Worm (Caenorhabditis elegans): Measurements from ENCODE around the gene B0457.2.

The B0457.2 gene

DNA sequence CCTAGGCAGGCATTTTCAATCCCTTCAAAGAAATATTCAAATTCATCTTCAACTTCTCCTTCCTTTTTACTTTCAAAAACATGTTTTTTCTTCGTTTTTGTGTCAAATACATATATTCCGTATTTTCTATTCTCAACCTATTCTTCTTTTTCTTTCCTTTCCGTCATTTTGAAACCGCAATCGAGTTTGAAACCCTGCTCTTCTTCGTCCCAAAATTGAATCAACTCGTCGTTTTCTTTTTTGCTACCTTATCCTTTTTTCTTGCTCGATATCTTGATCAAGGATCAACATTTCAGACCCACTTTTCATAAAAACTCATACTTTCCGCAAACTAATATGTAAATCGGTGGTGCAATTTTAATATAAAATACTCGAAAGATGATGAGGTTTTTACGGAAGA, 18.8 kb upstream of the B0457.2 start:
- TF ChIP-seq zag-1 (tag; optimal IDR thresholded peaks at IDR 0.05) (no peak), fkh-10 (GFP tag; optimal IDR thresholded peaks at IDR 0.05) (peak; percentile 18)

DNA sequence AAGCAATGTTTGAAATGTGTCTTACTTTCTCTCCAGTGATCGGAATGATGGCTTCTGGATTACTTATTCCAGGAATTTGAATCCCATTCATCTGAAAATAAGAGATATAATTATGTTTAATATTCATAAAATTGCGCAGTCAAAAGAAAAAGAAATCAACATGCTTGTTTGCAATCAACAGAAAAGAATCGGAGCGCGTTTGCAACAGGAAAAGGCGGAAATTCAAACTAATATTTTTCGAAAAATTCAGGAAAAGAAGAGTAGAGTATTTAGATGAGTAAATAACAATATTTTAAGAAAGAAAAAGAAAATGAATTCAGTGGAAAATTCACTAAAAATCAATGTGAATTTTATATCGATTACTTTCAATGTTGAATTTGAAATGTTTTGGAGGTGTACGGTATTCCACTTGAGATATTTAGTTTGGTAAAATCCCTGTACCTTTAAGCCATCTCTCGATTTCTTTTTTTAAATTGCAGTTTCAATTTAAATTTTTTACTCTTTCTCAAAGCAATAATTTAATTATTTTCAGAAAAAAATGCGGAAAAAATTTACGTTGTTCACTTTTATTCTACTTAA, 14.1 kb upstream of the B0457.2 start, which contains the start of the genes set-17 and T21B10.4:
set-17 (minus strand) TSS at position 127 of the 579 bp plus-strand sequence.
T21B10.4 (plus strand) TSS at position 533 of the 579 bp plus-strand sequence.
- no peak for TF ChIP-seq zip-11 (GFP tag; IDR thresholded peaks at IDR 0.05)
- TF ChIP-seq lir-3 (tag; optimal IDR thresholded peaks at IDR 0.05): no peak
- TF ChIP-seq lin-38 (GFP tag; IDR thresholded peaks at IDR 0.05): peak; percentile 58
- TF ChIP-seq set-16 (GFP tag; IDR thresholded peaks at IDR 0.05): no peak
- TF ChIP-seq ceh-28 (tag; optimal IDR thresholded peaks at IDR 0.05): no peak
- no peak for TF ChIP-seq ceh-62 (tag; optimal IDR thresholded peaks at IDR 0.05)
- no peak for TF ChIP-seq ZK546.5 (tag; optimal IDR thresholded peaks at IDR 0.05)
- TF ChIP-seq attf-4 (tag; optimal IDR thresholded peaks at IDR 0.05): no peak
- no peak for TF ChIP-seq daf-16 (GFP tag; optimal IDR thresholded peaks at IDR 0.05)
- TF ChIP-seq daf-16 (tag; optimal IDR thresholded peaks at IDR 0.05): peak; percentile 71
- no peak for TF ChIP-seq dmd-9 (GFP tag; IDR thresholded peaks at IDR 0.05)
- TF ChIP-seq madf-5 (GFP tag; IDR thresholded peaks at IDR 0.05): no peak
- TF ChIP-seq nhr-6 (tag; optimal IDR thresholded peaks at IDR 0.05): peak; percentile 18
- no peak for TF ChIP-seq lin-29 (GFP tag; IDR thresholded peaks at IDR 0.05)
- no peak for TF ChIP-seq daf-8 (GFP tag; IDR thresholded peaks at IDR 0.05)
- TF ChIP-seq lsy-2 (tag; optimal IDR thresholded peaks at IDR 0.05): peak in 1 of 2 experiments; percentile 39
- TF ChIP-seq unc-39 (tag; optimal IDR thresholded peaks at IDR 0.05): no peak
- TF ChIP-seq hif-1 (tag; optimal IDR thresholded peaks at IDR 0.05): no peak
- TF ChIP-seq spr-1 (tag; optimal IDR thresholded peaks at IDR 0.05): no peak
- no peak for TF ChIP-seq lin-15B (tag; optimal IDR thresholded peaks at IDR 0.05)
- no peak for TF ChIP-seq F10B5.3 (tag; optimal IDR thresholded peaks at IDR 0.05)
- peak; percentile 79 for TF ChIP-seq dpl-1 (GFP tag; optimal IDR thresholded peaks at IDR 0.05)
- TF ChIP-seq snpc-4 (tag; optimal IDR thresholded peaks at IDR 0.05): no peak

DNA sequence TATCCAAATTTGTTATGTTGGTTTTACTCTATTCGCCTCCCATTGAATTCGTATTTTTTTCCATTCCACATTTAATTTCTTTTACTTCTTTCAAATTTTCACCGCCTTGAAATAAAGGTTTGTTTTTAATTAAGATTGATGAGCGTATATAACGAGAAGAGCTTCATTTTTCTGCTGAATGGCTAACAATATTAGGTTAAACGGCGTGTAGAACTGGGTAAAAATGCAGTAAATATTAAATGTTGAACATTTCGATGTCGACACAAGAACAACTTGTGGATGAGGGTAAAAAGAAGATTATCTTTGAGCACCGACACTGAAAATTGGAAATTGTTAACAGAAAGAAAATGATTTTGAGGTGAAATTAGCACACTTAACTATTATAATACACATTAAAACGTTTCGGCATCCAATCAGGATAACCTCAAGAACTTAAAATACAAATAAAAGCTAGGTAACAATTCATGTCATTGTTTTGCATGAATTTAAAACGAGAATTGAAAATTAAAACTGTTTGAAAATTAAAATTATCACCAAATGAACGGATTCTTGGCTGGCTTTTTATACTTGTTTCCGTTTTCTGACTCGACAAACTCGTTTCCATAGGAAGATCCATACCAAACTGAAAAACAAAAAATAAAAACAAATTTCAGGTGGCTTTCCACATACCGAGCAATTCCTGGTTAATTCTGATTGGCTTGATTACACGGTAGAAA, 12.7 kb upstream of the B0457.2 start:
- TF ChIP-seq arid-1 (GFP tag; conservative IDR thresholded peaks at IDR 0.05) (0 out of 2 replicates have a peak, but pooled peaks have one; percentile 30), aha-1 (tag) (peak; percentile 91), dpl-1 (GFP tag; optimal IDR thresholded peaks at IDR 0.05) (no peak), unc-62 (GFP tag; optimal IDR thresholded peaks at IDR 0.05 in 1 of 2) (peak in 1 of 2 experiments; percentile 14), unc-62 (tag; optimal IDR thresholded peaks at IDR 0.05) (no peak), nhr-41 (GFP tag; IDR thresholded peaks at IDR 0.05) (no peak), Y48G9A.11 (GFP tag; IDR thresholded peaks at IDR 0.05) (peak; percentile 15; the same call in 1 of the 2 replicates), lin-38 (GFP tag; IDR thresholded peaks at IDR 0.05) (peak; percentile 30), T20F7.1 (GFP tag; optimal IDR thresholded peaks at IDR 0.05) (peak; percentile 15), snpc-1.2 (GFP tag; IDR thresholded peaks at IDR 0.05) (peak; percentile 18; the same call in 1 of the 2 replicates)

DNA sequence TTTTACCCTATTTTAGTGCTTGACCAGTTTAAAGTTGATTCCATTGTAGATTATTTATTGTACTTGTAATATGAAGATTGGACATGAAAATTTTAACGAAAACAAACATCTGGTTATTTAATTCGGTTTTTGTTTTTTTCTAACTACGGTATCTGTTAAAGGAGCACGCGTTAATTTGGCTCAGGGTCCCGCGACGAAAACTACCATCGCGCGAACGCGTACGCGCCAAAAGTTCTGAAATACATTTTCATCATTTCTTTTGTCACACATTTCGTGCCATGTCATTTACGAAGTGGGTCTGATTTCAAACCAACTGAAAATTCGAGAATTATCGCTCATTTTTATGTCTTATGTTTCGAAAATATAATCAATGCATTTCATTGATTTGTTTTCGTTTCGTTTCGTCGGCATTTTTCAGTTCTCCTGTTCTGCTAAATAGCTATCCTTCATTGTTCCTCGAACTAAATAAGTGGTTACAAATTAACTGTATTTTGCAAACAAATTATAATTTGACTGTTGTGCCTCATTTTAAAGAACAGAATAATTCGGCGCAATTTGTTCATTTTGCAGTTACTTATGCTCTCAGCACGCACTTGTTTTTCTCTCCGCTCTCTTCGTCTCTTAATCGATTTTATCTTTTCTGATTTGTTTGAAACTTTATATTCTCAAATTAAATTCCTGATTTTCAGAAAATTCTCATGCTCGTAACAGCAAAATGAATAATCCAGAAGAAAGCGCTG, 7.5 kb upstream of the B0457.2 start, which contains the start of gene T21B10.3:
T21B10.3 (plus strand) TSS at position 690 of the 740 bp plus-strand sequence.
- TF ChIP-seq rbr-2 (tag; optimal IDR thresholded peaks at IDR 0.05) (no peak), zip-2 (tag; optimal IDR thresholded peaks at IDR 0.05) (no peak), dmd-8 (GFP tag; IDR thresholded peaks at IDR 0.05) (peak; percentile 58; the same call in 1 of the 2 replicates), attf-4 (tag; optimal IDR thresholded peaks at IDR 0.05) (no peak), hif-1 (tag; optimal IDR thresholded peaks at IDR 0.05) (peak in 1 of 2 experiments; percentile 47), arid-1 (GFP tag; conservative IDR thresholded peaks at IDR 0.05) (peak; percentile 45; the same call in 1 of the 2 replicates), hmg-1.1 (GFP tag; IDR thresholded peaks at IDR 0.05) (peak; percentile 38), tag-97 (GFP tag; IDR thresholded peaks at IDR 0.05) (no peak), T26A8.4 (GFP tag; IDR thresholded peaks at IDR 0.05) (peak; percentile 68; the same call in 1 of the 2 replicates), dpl-1 (GFP tag; optimal IDR thresholded peaks at IDR 0.05) (no peak), nhr-237 (tag; optimal IDR thresholded peaks at IDR 0.05) (no peak), ceh-28 (tag; optimal IDR thresholded peaks at IDR 0.05) (no peak), duxl-1 (tag; optimal IDR thresholded peaks at IDR 0.05; ENCODE audit: poor library complexity) (no peak), F49E8.2 (tag; optimal IDR thresholded peaks at IDR 0.05; ENCODE audit: borderline replicate concordance) (peak; percentile 89), daf-8 (GFP tag; IDR thresholded peaks at IDR 0.05) (no peak), zfp-3 (GFP tag; conservative IDR thresholded peaks at IDR 0.05) (peak; percentile 91), madf-5 (GFP tag; IDR thresholded peaks at IDR 0.05) (0 out of 4 replicates have a peak, but pooled peaks of 1 of the 2 experiments have one; percentile 62), fos-1 (tag; optimal IDR thresholded peaks at IDR 0.05) (no peak)
